Worm (Caenorhabditis elegans): ENCODE data around the gene unc-39.

- TF ChIP-seq nhr-76 (tag; optimal IDR thresholded peaks at IDR 0.05) (no peak), nhr-12 (tag; optimal IDR thresholded peaks at IDR 0.05) (no peak), ham-2 (GFP tag; optimal IDR thresholded peaks at IDR 0.05) (no peak), sptf-1 (tag; optimal IDR thresholded peaks at IDR 0.05) (no peak), unc-62 (GFP tag; optimal IDR thresholded peaks at IDR 0.05) (no peak), mab-5 (tag; optimal IDR thresholded peaks at IDR 0.05) (no peak), ztf-11 (tag; optimal IDR thresholded peaks at IDR 0.05) (no peak), pha-4 (tag; optimal IDR thresholded peaks at IDR 0.05) (no peak), flh-1 (GFP tag; optimal IDR thresholded peaks at IDR 0.05) (no peak), snpc-4 (tag; optimal IDR thresholded peaks at IDR 0.05) (no peak), nhr-237 (tag; optimal IDR thresholded peaks at IDR 0.05) (no peak)
Measured at ce11 chrV:14405647-14406046, 32.8 kb downstream of the unc-39 start.

All from whole organism, mixed stage, embryonic.